Worm (Caenorhabditis elegans) whole organism, L3 larva: ENCODE results near the gene zzz-1.
A peak's percentile ranks its signal among the peaks of the same experiment; 100 is the strongest.

Experiments used
- R02D3.7 ChIP-seq: fragments of 150-350 bp; optimal IDR thresholded peaks from 2 replicates; lab custom pipeline; 2014; ENCODE audit warnings: missing biosample characterization, missing genetic modification characterization
- ZK546.5 ChIP-seq: sonication (generic microtip); optimal IDR thresholded peaks from 2 replicates; lab custom pipeline; 2017; ENCODE audit warnings: missing biosample characterization, missing genetic modification characterization
- aly-2 ChIP-seq: fragments of 150-350 bp; optimal IDR thresholded peaks from 2 replicates; lab custom pipeline; 2014; ENCODE audit warnings: missing biosample characterization, missing genetic modification characterization
- ama-1 ChIP-seq: fragments of 150-350 bp; optimal IDR thresholded peaks from 2 replicates; lab custom pipeline; 2018
- ceh-16 ChIP-seq: sonication (generic microtip); optimal IDR thresholded peaks from 2 replicates; lab custom pipeline; 2017; ENCODE audit warnings: missing biosample characterization, missing genetic modification characterization
- ceh-28 ChIP-seq: fragments of 150-350 bp; optimal IDR thresholded peaks from 2 replicates; lab custom pipeline; 2014; ENCODE audit warnings: missing biosample characterization, missing genetic modification reagents, missing genetic modification characterization
- ceh-82 ChIP-seq: fragments of 150-350 bp; optimal IDR thresholded peaks from 2 replicates; lab custom pipeline; 2014; ENCODE audit warnings: missing biosample characterization, missing genetic modification characterization
- daf-12 ChIP-seq: fragments of 150-350 bp; optimal IDR thresholded peaks from 2 replicates; lab custom pipeline; 2014; ENCODE audit warnings: missing biosample characterization, missing genetic modification reagents, missing genetic modification characterization
- egl-5 ChIP-seq: fragments of 150-350 bp; optimal IDR thresholded peaks from 2 replicates; lab custom pipeline; 2017; ENCODE audit warnings: missing biosample characterization, missing genetic modification reagents, missing genetic modification characterization, inconsistent platforms
- elt-1 ChIP-seq: fragments of 150-350 bp; optimal IDR thresholded peaks from 2 replicates; lab custom pipeline; 2014; ENCODE audit warnings: missing biosample characterization, missing genetic modification characterization
- elt-2 ChIP-seq: sonication (generic microtip); optimal IDR thresholded peaks from 2 replicates; lab custom pipeline; 2016; ENCODE audit warnings: missing genetic modification reagents, mild to moderate bottlenecking, missing genetic modification characterization, missing compliant biosample characterization
- elt-3 ChIP-seq, 3 experiments: fragments of 150-350 bp in 1 of 3; sonication (generic microtip) in 2 of 3; optimal IDR thresholded peaks; 2 replicates in 2 of 3; 4 replicates in 1 of 3; lab custom pipeline; 2014 to 2017; ENCODE audit warnings: missing biosample characterization in 3 of 3, missing genetic modification characterization in 3 of 3
- eor-1 ChIP-seq, 2 experiments: fragments of 150-350 bp; optimal IDR thresholded peaks; 2 replicates each; lab custom pipeline; 2014 to 2018; ENCODE audit warnings: missing biosample characterization in 2 of 2, missing genetic modification characterization in 2 of 2
- fkh-10 ChIP-seq: sonication (generic microtip); optimal IDR thresholded peaks from 2 replicates; lab custom pipeline; 2017; ENCODE audit warnings: missing biosample characterization, missing genetic modification reagents, missing genetic modification characterization
- fkh-2 ChIP-seq: fragments of 150-350 bp; optimal IDR thresholded peaks from 2 replicates; lab custom pipeline; 2014; ENCODE audit warnings: missing biosample characterization, missing genetic modification reagents, missing genetic modification characterization
- fos-1 ChIP-seq: fragments of 150-350 bp; optimal IDR thresholded peaks from 2 replicates; lab custom pipeline; 2014; ENCODE audit warnings: missing biosample characterization, missing genetic modification characterization
- hmg-11 ChIP-seq: sonication (generic microtip); optimal IDR thresholded peaks from 2 replicates; lab custom pipeline; 2016; ENCODE audit warnings: missing genetic modification characterization, missing compliant biosample characterization
- jun-1 ChIP-seq: fragments of 150-350 bp; optimal IDR thresholded peaks from 2 replicates; lab custom pipeline; 2014; ENCODE audit warnings: missing biosample characterization, missing genetic modification reagents, missing genetic modification characterization
- lin-15B ChIP-seq: fragments of 150-350 bp; optimal IDR thresholded peaks from 2 replicates; lab custom pipeline; 2014; ENCODE audit warnings: missing biosample characterization, missing genetic modification characterization
- lin-39 ChIP-seq: fragments of 150-350 bp; optimal IDR thresholded peaks from 2 replicates; lab custom pipeline; 2018; ENCODE audit warnings: missing biosample characterization, missing genetic modification reagents, missing genetic modification characterization
- lsy-12 ChIP-seq: sonication (generic microtip); optimal IDR thresholded peaks from 2 replicates; lab custom pipeline; 2016; ENCODE audit warnings: mild to moderate bottlenecking, missing genetic modification characterization, missing compliant biosample characterization
- mdl-1 ChIP-seq: fragments of 150-350 bp; optimal IDR thresholded peaks from 2 replicates; lab custom pipeline; 2014; ENCODE audit warnings: missing biosample characterization, missing genetic modification characterization
- mml-1 ChIP-seq: fragments of 150-350 bp; sonication (generic microtip); optimal IDR thresholded peaks from 3 replicates; lab custom pipeline; 2014; ENCODE audit warnings: missing biosample characterization, missing genetic modification characterization
- nfya-1 ChIP-seq: sonication (generic microtip); optimal IDR thresholded peaks from 2 replicates; lab custom pipeline; 2017; ENCODE audit warnings: missing genetic modification characterization, mild to moderate bottlenecking, missing compliant biosample characterization, antibody characterized with exemption, moderate library complexity; ENCODE audit not compliant: insufficient read depth
- nhr-12 ChIP-seq: fragments of 150-350 bp; optimal IDR thresholded peaks from 2 replicates; lab custom pipeline; 2014; ENCODE audit warnings: missing biosample characterization, missing genetic modification characterization
- nhr-23 ChIP-seq: fragments of 150-350 bp; optimal IDR thresholded peaks from 2 replicates; lab custom pipeline; 2014; ENCODE audit warnings: missing biosample characterization, missing genetic modification reagents, missing genetic modification characterization
- nhr-237 ChIP-seq: fragments of 150-350 bp; optimal IDR thresholded peaks from 2 replicates; lab custom pipeline; 2014; ENCODE audit warnings: missing biosample characterization, missing genetic modification characterization
- nhr-25 ChIP-seq: sonication (generic microtip); optimal IDR thresholded peaks from 2 replicates; lab custom pipeline; 2017; ENCODE audit warnings: missing biosample characterization, missing genetic modification characterization
- nhr-43 ChIP-seq: sonication (generic microtip); optimal IDR thresholded peaks from 2 replicates; lab custom pipeline; 2016; ENCODE audit warnings: mild to moderate bottlenecking, missing genetic modification characterization, missing compliant biosample characterization; ENCODE audit not compliant: poor library complexity, severe bottlenecking
- nhr-67 ChIP-seq: fragments of 150-350 bp; optimal IDR thresholded peaks from 2 replicates; lab custom pipeline; 2014; ENCODE audit warnings: missing biosample characterization, missing genetic modification characterization
- nhr-76 ChIP-seq: fragments of 150-350 bp; sonication (generic microtip); optimal IDR thresholded peaks from 5 replicates; lab custom pipeline; 2014; ENCODE audit warnings: missing biosample characterization, missing genetic modification characterization
- nhr-77 ChIP-seq: fragments of 150-350 bp; optimal IDR thresholded peaks from 2 replicates; lab custom pipeline; 2014; ENCODE audit warnings: missing biosample characterization, missing genetic modification characterization
- pqm-1 ChIP-seq: fragments of 150-350 bp; optimal IDR thresholded peaks from 2 replicates; lab custom pipeline; 2017; ENCODE audit warnings: missing biosample characterization, missing genetic modification characterization, inconsistent platforms
- skn-1 ChIP-seq: fragments of 150-350 bp; optimal IDR thresholded peaks from 2 replicates; lab custom pipeline; 2014; ENCODE audit warnings: missing biosample characterization, missing genetic modification characterization
- snpc-4 ChIP-seq: fragments of 150-350 bp; optimal IDR thresholded peaks from 2 replicates; lab custom pipeline; 2014; ENCODE audit warnings: missing biosample characterization, missing genetic modification characterization
- tbx-2 ChIP-seq: sonication (generic microtip); optimal IDR thresholded peaks from 2 replicates; lab custom pipeline; 2016; ENCODE audit warnings: mild to moderate bottlenecking, missing genetic modification characterization, missing compliant biosample characterization
- unc-62 ChIP-seq: fragments of 150-350 bp; sonication (generic microtip); optimal IDR thresholded peaks from 4 replicates; lab custom pipeline; 2014; ENCODE audit warnings: missing biosample characterization, missing genetic modification reagents, missing genetic modification characterization
- zag-1 ChIP-seq: fragments of 150-350 bp; optimal IDR thresholded peaks from 2 replicates; lab custom pipeline; 2014; ENCODE audit warnings: missing biosample characterization, missing genetic modification characterization
- ztf-11 ChIP-seq: fragments of 150-350 bp; optimal IDR thresholded peaks from 2 replicates; lab custom pipeline; 2014; ENCODE audit warnings: missing biosample characterization, missing genetic modification characterization

The zzz-1 gene

ce11 chrV:10909959-10910358 is 988 bp upstream of the zzz-1 start:
- TF ChIP-seq snpc-4 (tag; lab: Kevin White, UChicago): no peak
- TF ChIP-seq egl-5 (tag; lab: Kevin White, UChicago): no peak
- TF ChIP-seq fkh-2: no peak

- TF ChIP-seq fkh-10 (GFP tag; lab: Kevin White, UChicago) (peak; percentile 52), ceh-28 (no peak), hmg-11 (tag; lab: Kevin White, UChicago) (peak; percentile 48), nfya-1 (peak; percentile 39), mml-1 (no peak), lin-39 (peak; percentile 52)
These were observed 4.2 kb downstream of the zzz-1 start for ce11 chrV:10904795-10905194.

ce11 chrV:10903748-10904147 is 5.2 kb downstream of the zzz-1 start, which contains the start of gene F32D8.15:
F32D8.15 (plus strand) TSS chrV:10904048.
- no peak for TF ChIP-seq pqm-1
- no peak for TF ChIP-seq ZK546.5 (tag; lab: Kevin White, UChicago)
- no peak for TF ChIP-seq ceh-16 (tag; lab: Kevin White, UChicago)
- TF ChIP-seq snpc-4 (tag; lab: Kevin White, UChicago): no peak
- no peak for TF ChIP-seq fos-1
- no peak for TF ChIP-seq ztf-11 (tag; lab: Kevin White, UChicago)
- TF ChIP-seq mml-1: no peak
- no peak for TF ChIP-seq nhr-77 (tag; lab: Kevin White, UChicago)
- no peak for TF ChIP-seq unc-62 (GFP tag; lab: Kevin White, UChicago)
- no peak for TF ChIP-seq lin-15B (tag; lab: Kevin White, UChicago)

- TF ChIP-seq zag-1 (tag; lab: Kevin White, UChicago): no peak
These were observed 6.3 kb downstream of the zzz-1 start, which contains the start of gene F32D8.8 for ce11 chrV:10902682-10903081. F32D8.8 (minus strand) TSS chrV:10902782.

ce11 chrV:10901125-10901524 is 7.8 kb downstream of the zzz-1 start, which contains the start of gene spp-16:
spp-16 (minus strand) TSS chrV:10901303.
- TF ChIP-seq ZK546.5 (tag; lab: Kevin White, UChicago) (no peak), elt-2 (peak; percentile 56), skn-1 (no peak), ceh-82 (no peak), pqm-1 (peak; percentile 25), nhr-67 (tag; lab: Kevin White, UChicago) (no peak), nhr-76 (tag; lab: Kevin White, UChicago) (no peak)
- TF ChIP-seq, all 47 proteins: peak for 2

ce11 chrV:10898629-10899028 is 10.3 kb downstream of the zzz-1 start:
- no peak for TF ChIP-seq elt-3 (tag; optimal IDR thresholded peaks at IDR 0.05; lab: Kevin White, UChicago)
- peak; percentile 29 for TF ChIP-seq elt-1
- TF ChIP-seq nhr-25 (tag; lab: Kevin White, UChicago): peak; percentile 54

- TF ChIP-seq lsy-12 (no peak), nhr-23 (tag; lab: Kevin White, UChicago) (peak; percentile 1)
These were observed 10.9 kb downstream of the zzz-1 start, which contains the start of gene F32D8.7 for ce11 chrV:10898107-10898506. F32D8.7 (plus strand) TSS chrV:10898435.

ce11 chrV:10897172-10897571 is 11.8 kb downstream of the zzz-1 start:
- TF ChIP-seq nhr-237 (tag; lab: Kevin White, UChicago) (no peak), mdl-1 (tag; lab: Kevin White, UChicago) (peak; percentile 69), fkh-10 (GFP tag; lab: Kevin White, UChicago) (peak; percentile 91), aly-2 (tag; lab: Kevin White, UChicago) (peak; percentile 79), jun-1 (peak; percentile 97), ama-1 (lab: Kevin White, UChicago) (peak; percentile 91), elt-1 (peak; percentile 92), eor-1 (tag; optimal IDR thresholded peaks at IDR 0.05; lab: Kevin White, UChicago) (peak in 1 of 2 experiments; percentile 9), nhr-77 (tag; lab: Kevin White, UChicago) (peak; percentile 95), nhr-25 (tag; lab: Kevin White, UChicago) (peak; percentile 100), pqm-1 (peak; percentile 92), elt-2 (peak; percentile 93), fos-1 (peak; percentile 85), nhr-43 (tag; lab: Kevin White, UChicago) (peak; percentile 99), daf-12 (tag; lab: Kevin White, UChicago) (peak; percentile 65), tbx-2 (peak; percentile 96), nhr-12 (tag; lab: Kevin White, UChicago) (no peak), zag-1 (tag; lab: Kevin White, UChicago) (peak; percentile 89), hmg-11 (tag; lab: Kevin White, UChicago) (peak; percentile 95), nhr-23 (tag; lab: Kevin White, UChicago) (peak; percentile 100), ceh-82 (peak; percentile 96), unc-62 (GFP tag; lab: Kevin White, UChicago) (peak; percentile 91), nhr-76 (tag; lab: Kevin White, UChicago) (peak; percentile 87), R02D3.7 (tag; lab: Kevin White, UChicago) (peak; percentile 94)
